Fruit fly (Drosophila melanogaster) Kc167 (cell line): Measurements from ENCODE around the gene ssp.

Source experiments
- Sin3A ChIP-seq: fragments of >200 bp; optimal IDR thresholded peaks from 2 replicates; lab custom pipeline; 2018; ENCODE audit warnings: missing external identifiers
- insv ChIP-seq: fragments of >200 bp; optimal IDR thresholded peaks from 3 replicates; lab custom pipeline; 2018; ENCODE audit warnings: missing external identifiers
- ttk ChIP-seq: sonication (Bioruptor generic); optimal IDR thresholded peaks from 2 replicates; lab custom pipeline; 2017; ENCODE audit warnings: missing external identifiers

DNA sequence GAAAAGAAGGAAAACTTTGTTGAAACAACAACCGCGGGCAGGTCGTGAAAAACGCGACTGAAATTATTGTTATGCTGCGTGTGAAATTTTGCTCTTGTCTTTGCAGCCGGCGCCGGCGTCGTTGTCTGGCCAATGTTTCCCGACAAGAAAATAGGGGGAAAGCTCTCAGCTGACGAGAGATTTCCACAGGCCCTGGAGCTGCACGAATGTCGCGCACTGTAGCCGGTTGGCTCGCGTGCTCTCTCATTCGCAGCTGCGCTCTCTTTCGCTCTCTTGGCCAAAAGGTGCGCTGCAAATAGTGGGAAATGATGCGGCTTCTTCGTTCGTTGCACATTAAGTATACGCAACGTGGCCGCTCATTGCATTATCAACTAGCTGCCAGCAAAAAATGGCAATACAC, 45.6 kb downstream of the ssp start, which contains the start of gene CG9760:
- TF ChIP-seq Sin3A (lab: Kevin White, UChicago) (no peak), insv (lab: Kevin White, UChicago) (no peak), ttk (lab: Kevin White, UChicago) (no peak)
